Worm (Caenorhabditis elegans): ENCODE measurements around the gene bath-36.
"Not testable (repeated sequence)": the region's sequence is repeated elsewhere in the genome, so short reads cannot be mapped to it uniquely, and the experiment has no call there.

Gene bath-36

ce11 chrV:15197955-15198354 lies 10.3 kb downstream of the bath-36 start, which contains the start of gene srw-1:
srw-1 (plus strand) TSS chrV:15198255.
- TF ChIP-seq aptf-2 (GFP tag; conservative IDR thresholded peaks at IDR 0.05) (no peak), gei-17 (GFP tag; optimal IDR thresholded peaks at IDR 0.05) (no peak), ztf-22 (GFP tag; optimal IDR thresholded peaks at IDR 0.05) (no peak), efl-1 (GFP tag; optimal IDR thresholded peaks at IDR 0.05) (no peak), K12H6.12 (tag; optimal IDR thresholded peaks at IDR 0.05) (no peak), F10E7.11 (tag; optimal IDR thresholded peaks at IDR 0.05) (no peak), F33H1.4 (GFP tag; IDR thresholded peaks at IDR 0.05) (no peak), ceh-91 (GFP tag; IDR thresholded peaks at IDR 0.05) (no peak), ZK185.1 (tag; optimal IDR thresholded peaks at IDR 0.05; ENCODE audit: poor library complexity, severe bottlenecking) (no peak), nfyb-1 (GFP tag; IDR thresholded peaks at IDR 0.05) (no peak), hsf-1 (GFP tag; IDR thresholded peaks at IDR 0.05) (no peak), let-526 (GFP tag; IDR thresholded peaks at IDR 0.05) (no peak), nfya-1 (tag; optimal IDR thresholded peaks at IDR 0.05; ENCODE audit: borderline replicate concordance, insufficient read depth) (no peak), mcd-1 (GFP tag; IDR thresholded peaks at IDR 0.05) (no peak), lin-26 (GFP tag; IDR thresholded peaks at IDR 0.05) (no peak), F23B12.7 (tag; optimal IDR thresholded peaks at IDR 0.05; ENCODE audit: insufficient read depth) (no peak), bed-2 (GFP tag; IDR thresholded peaks at IDR 0.05) (no peak), atf-7 (tag; optimal IDR thresholded peaks at IDR 0.05) (no peak), ceh-27 (GFP tag; optimal IDR thresholded peaks at IDR 0.05) (no peak)

ce11 chrV:15199768-15200167 lies 12.1 kb downstream of the bath-36 start, which contains the start of gene Y75B12B.10:
Y75B12B.10 (plus strand) TSS chrV:15200068.
- no peak for TF ChIP-seq B0035.1 (tag; optimal IDR thresholded peaks at IDR 0.05)
- no peak for TF ChIP-seq Y53G8AR.9 (GFP tag; conservative IDR thresholded peaks at IDR 0.05)
- TF ChIP-seq akir-1 (GFP tag; optimal IDR thresholded peaks at IDR 0.05): no peak
- TF ChIP-seq hmg-20 (GFP tag; IDR thresholded peaks at IDR 0.05): no peak
- no peak for TF ChIP-seq snpc-1.3 (tag; optimal IDR thresholded peaks at IDR 0.05; ENCODE audit: insufficient read depth)
- no peak for TF ChIP-seq cebp-2 (GFP tag; IDR thresholded peaks at IDR 0.05)

ce11 chrV:15207681-15208080 lies 20.0 kb downstream of the bath-36 start, which contains the start of gene C41G6.12:
C41G6.12 (minus strand) TSS chrV:15207781.
- TF ChIP-seq lsy-27 (tag; optimal IDR thresholded peaks at IDR 0.05; ENCODE audit: borderline replicate concordance, insufficient read depth); tbp1 (GFP tag; optimal IDR thresholded peaks at IDR 0.05); lir-1 (GFP tag; conservative IDR thresholded peaks at IDR 0.05): not testable (repeated sequence)

- TF ChIP-seq xnd-1 (tag; optimal IDR thresholded peaks at IDR 0.05); C17E4.6 (GFP tag; IDR thresholded peaks at IDR 0.05); die-1 (tag; optimal IDR thresholded peaks at IDR 0.05): not testable (repeated sequence)
These were observed 24.2 kb downstream of the bath-36 start, which contains the start of gene sri-24 for ce11 chrV:15211869-15212268. sri-24 (plus strand) TSS chrV:15212169.

ce11 chrV:15215175-15215574 lies 27.5 kb downstream of the bath-36 start, which contains the start of gene sri-26:
sri-26 (plus strand) TSS chrV:15215475.
- not testable (repeated sequence) for TF ChIP-seq akir-1 (GFP tag; optimal IDR thresholded peaks at IDR 0.05); Y79H2A.3 (GFP tag; conservative IDR thresholded peaks at IDR 0.05); hrde-1 (tag; optimal IDR thresholded peaks at IDR 0.05; ENCODE audit: borderline replicate concordance)
